Comparison of ENCODE assay signal across 3 worm cellular contexts in the genomic region with DNA sequence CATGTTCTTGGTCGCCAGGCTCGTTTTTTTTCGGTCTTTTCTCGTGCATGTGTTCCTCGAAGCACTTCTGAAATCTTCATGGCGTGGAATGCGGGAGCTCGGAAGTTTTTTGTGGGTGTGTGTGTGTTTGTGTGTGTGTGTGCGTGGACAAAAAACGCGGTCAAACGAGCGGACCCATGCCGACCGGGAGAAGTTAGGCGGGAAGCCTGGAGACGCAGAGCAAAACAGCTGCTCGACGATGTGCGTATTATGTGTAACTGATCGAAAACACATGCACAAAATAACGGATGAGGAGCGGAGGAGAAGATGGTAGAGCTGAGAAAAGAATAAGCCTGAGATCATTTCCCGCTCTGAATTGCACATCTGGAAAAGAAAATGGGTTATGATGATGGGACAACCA.
TF ChIP-seq lines count a peak whose summit lies in the region.

No protein-coding gene starts in this region.

TF ChIP-seq in whole organism, L1 larva, 84 proteins besides CTCF, POLR2A, EP300 and RAD21 (continued from another document and continues in another):
- TF ChIP-seq mep-1 (tag; optimal IDR thresholded peaks at IDR 0.05; lab: Kevin White, UChicago) (peak; percentile 28), C16A3.4 (tag; optimal IDR thresholded peaks at IDR 0.05; lab: Kevin White, UChicago) (no peak), unc-62 (GFP tag; optimal IDR thresholded peaks at IDR 0.05; lab: Kevin White, UChicago) (no peak), elt-2 (tag; optimal IDR thresholded peaks at IDR 0.05; lab: Kevin White, UChicago) (no peak), grh-1 (GFP tag; IDR thresholded peaks at IDR 0.05; lab: Robert Waterston, UW) (no peak), mef-2 (tag; optimal IDR thresholded peaks at IDR 0.05; lab: Kevin White, UChicago) (no peak), hlh-4 (tag; optimal IDR thresholded peaks at IDR 0.05; lab: Kevin White, UChicago) (no peak), pqm-1 (tag; optimal IDR thresholded peaks at IDR 0.05; lab: Kevin White, UChicago) (no peak), egl-27 (tag; optimal IDR thresholded peaks at IDR 0.05; lab: Kevin White, UChicago) (no peak), rnt-1 (tag; optimal IDR thresholded peaks at IDR 0.05; lab: Kevin White, UChicago) (peak; percentile 72), nhr-84 (tag; optimal IDR thresholded peaks at IDR 0.05; lab: Kevin White, UChicago) (no peak), alr-1 (tag; optimal IDR thresholded peaks at IDR 0.05; lab: Kevin White, UChicago; ENCODE audit: borderline replicate concordance) (no peak), pax-3 (tag; optimal IDR thresholded peaks at IDR 0.05; lab: Kevin White, UChicago) (no peak), nhr-11 (tag; optimal IDR thresholded peaks at IDR 0.05; lab: Kevin White, UChicago) (no peak), fkh-10 (GFP tag; optimal IDR thresholded peaks at IDR 0.05; lab: Kevin White, UChicago) (no peak), fkh-4 (tag; optimal IDR thresholded peaks at IDR 0.05; lab: Kevin White, UChicago; ENCODE audit: borderline replicate concordance) (peak; percentile 70), zag-1 (tag; optimal IDR thresholded peaks at IDR 0.05; lab: Kevin White, UChicago) (no peak), sox-4 (tag; optimal IDR thresholded peaks at IDR 0.05; lab: Kevin White, UChicago) (no peak), ets-5 (GFP tag; IDR thresholded peaks at IDR 0.05; lab: Robert Waterston, UW) (no peak), unc-86 (tag; optimal IDR thresholded peaks at IDR 0.05; lab: Kevin White, UChicago) (no peak), hpl-2 (GFP tag; optimal IDR thresholded peaks at IDR 0.05; lab: Kevin White, UChicago) (no peak), irx-1 (tag; optimal IDR thresholded peaks at IDR 0.05; lab: Kevin White, UChicago) (no peak), lsy-2 (tag; optimal IDR thresholded peaks at IDR 0.05; lab: Kevin White, UChicago) (peak in 1 of 2 experiments; percentile 52), unc-30 (tag; optimal IDR thresholded peaks at IDR 0.05; lab: Kevin White, UChicago) (no peak), ztf-11 (tag; optimal IDR thresholded peaks at IDR 0.05; lab: Kevin White, UChicago) (no peak), unc-130 (tag; optimal IDR thresholded peaks at IDR 0.05; lab: Kevin White, UChicago) (peak; percentile 15), pag-3 (tag; optimal IDR thresholded peaks at IDR 0.05; lab: Kevin White, UChicago; ENCODE audit: borderline replicate concordance, insufficient read depth) (no peak), ceh-63 (GFP tag; optimal IDR thresholded peaks at IDR 0.05; lab: Kevin White, UChicago) (no peak), lin-14 (GFP tag; optimal IDR thresholded peaks at IDR 0.05; lab: Kevin White, UChicago) (peak; percentile 83), unc-98 (GFP tag; IDR thresholded peaks at IDR 0.05; lab: Robert Waterston, UW) (no peak), lin-15B (tag; optimal IDR thresholded peaks at IDR 0.05; lab: Kevin White, UChicago) (no peak), mab-9 (GFP tag; IDR thresholded peaks at IDR 0.05; lab: Robert Waterston, UW) (no peak), mdl-1 (tag; optimal IDR thresholded peaks at IDR 0.05; lab: Kevin White, UChicago) (peak in 1 of 2 experiments; percentile 10), nhr-237 (tag; optimal IDR thresholded peaks at IDR 0.05; lab: Kevin White, UChicago) (no peak), dpl-1 (GFP tag; optimal IDR thresholded peaks at IDR 0.05; lab: Kevin White, UChicago) (peak in 1 of 3 experiments; percentile 2), lir-3 (tag; optimal IDR thresholded peaks at IDR 0.05; lab: Kevin White, UChicago; ENCODE audit: poor library complexity) (no peak), swsn-7 (tag; optimal IDR thresholded peaks at IDR 0.05; lab: Kevin White, UChicago) (peak; percentile 11), efl-3 (GFP tag; optimal IDR thresholded peaks at IDR 0.05; lab: Kevin White, UChicago) (no peak), sptf-1 (tag; optimal IDR thresholded peaks at IDR 0.05; lab: Kevin White, UChicago) (no peak), lin-35 (GFP tag; optimal IDR thresholded peaks at IDR 0.05; lab: Kevin White, UChicago) (no peak), snpc-4 (tag; optimal IDR thresholded peaks at IDR 0.05; lab: Kevin White, UChicago) (no peak), elt-3 (tag; optimal IDR thresholded peaks at IDR 0.05; lab: Kevin White, UChicago) (no peak), hlh-17 (GFP tag; optimal IDR thresholded peaks at IDR 0.05; lab: Kevin White, UChicago; ENCODE audit: borderline replicate concordance) (no peak)

TF ChIP-seq in whole organism, L2 larva, 48 proteins besides CTCF, POLR2A, EP300 and RAD21 (continued from another document):
- TF ChIP-seq nhr-12 (tag; optimal IDR thresholded peaks at IDR 0.05; lab: Kevin White, UChicago) (no peak), snpc-4 (tag; optimal IDR thresholded peaks at IDR 0.05; lab: Kevin White, UChicago) (no peak), nhr-21 (tag; optimal IDR thresholded peaks at IDR 0.05; lab: Kevin White, UChicago) (no peak), nhr-6 (tag; optimal IDR thresholded peaks at IDR 0.05; lab: Kevin White, UChicago) (no peak), ztf-11 (tag; optimal IDR thresholded peaks at IDR 0.05; lab: Kevin White, UChicago) (no peak), mbf-1 (tag; optimal IDR thresholded peaks at IDR 0.05; lab: Kevin White, UChicago) (no peak), lsy-2 (tag; optimal IDR thresholded peaks at IDR 0.05; lab: Kevin White, UChicago) (peak in 1 of 2 experiments; percentile 22), nhr-23 (tag; optimal IDR thresholded peaks at IDR 0.05; lab: Kevin White, UChicago) (no peak), nhr-77 (tag; optimal IDR thresholded peaks at IDR 0.05; lab: Kevin White, UChicago) (no peak), ceh-16 (tag; optimal IDR thresholded peaks at IDR 0.05; lab: Kevin White, UChicago) (no peak), nhr-25 (tag; optimal IDR thresholded peaks at IDR 0.05; lab: Kevin White, UChicago) (no peak), lin-13 (GFP tag; optimal IDR thresholded peaks at IDR 0.05; lab: Kevin White, UChicago) (no peak), ztf-1 (GFP tag; conservative IDR thresholded peaks at IDR 0.05; lab: Robert Waterston, UW) (no peak), alr-1 (tag; optimal IDR thresholded peaks at IDR 0.05; lab: Kevin White, UChicago) (no peak), lin-11 (tag; optimal IDR thresholded peaks at IDR 0.05; lab: Kevin White, UChicago) (no peak), R02D3.7 (tag; optimal IDR thresholded peaks at IDR 0.05; lab: Kevin White, UChicago) (no peak), blmp-1 (tag; optimal IDR thresholded peaks at IDR 0.05; lab: Kevin White, UChicago; ENCODE audit: insufficient read depth) (no peak), unc-62 (GFP tag; optimal IDR thresholded peaks at IDR 0.05; lab: Kevin White, UChicago) (no peak), ceh-82 (tag; optimal IDR thresholded peaks at IDR 0.05; lab: Kevin White, UChicago) (no peak), nhr-129 (tag; optimal IDR thresholded peaks at IDR 0.05; lab: Kevin White, UChicago) (peak; percentile 67), fos-1 (tag; optimal IDR thresholded peaks at IDR 0.05; lab: Kevin White, UChicago) (no peak), peb-1 (tag; optimal IDR thresholded peaks at IDR 0.05; lab: Kevin White, UChicago) (no peak), skn-1 (tag; optimal IDR thresholded peaks at IDR 0.05; lab: Kevin White, UChicago) (no peak), nhr-11 (tag; optimal IDR thresholded peaks at IDR 0.05; lab: Kevin White, UChicago) (no peak), nhr-237 (tag; optimal IDR thresholded peaks at IDR 0.05; lab: Kevin White, UChicago) (no peak)

TF ChIP-seq in whole organism, L4 larva, 104 proteins besides CTCF, POLR2A, EP300 and RAD21 (continued from another document):
- TF ChIP-seq ceh-28 (tag; optimal IDR thresholded peaks at IDR 0.05; lab: Kevin White, UChicago): no peak
- TF ChIP-seq dmd-6 (GFP tag; IDR thresholded peaks at IDR 0.05; lab: Robert Waterston, UW): no peak
- peak in 1 of 2 experiments; percentile 3 for TF ChIP-seq mdl-1 (tag; optimal IDR thresholded peaks at IDR 0.05; lab: Kevin White, UChicago)
- TF ChIP-seq unc-39 (tag; optimal IDR thresholded peaks at IDR 0.05; lab: Kevin White, UChicago): no peak
- TF ChIP-seq egl-43 (GFP tag; IDR thresholded peaks at IDR 0.05; lab: Robert Waterston, UW): no peak
- no peak for TF ChIP-seq nhr-77 (tag; optimal IDR thresholded peaks at IDR 0.05; lab: Kevin White, UChicago)
- TF ChIP-seq spr-1 (tag; optimal IDR thresholded peaks at IDR 0.05; lab: Kevin White, UChicago): no peak
- TF ChIP-seq ZK546.5 (tag; optimal IDR thresholded peaks at IDR 0.05; lab: Kevin White, UChicago): no peak
- no peak for TF ChIP-seq snpc-4 (tag; optimal IDR thresholded peaks at IDR 0.05; lab: Kevin White, UChicago)
- TF ChIP-seq nhr-42 (GFP tag; IDR thresholded peaks at IDR 0.05; lab: Robert Waterston, UW): no peak
- no peak for TF ChIP-seq pha-4 (GFP tag; IDR thresholded peaks at IDR 0.05; lab: Robert Waterston, UW)
- no peak for TF ChIP-seq pha-4 (tag; optimal IDR thresholded peaks at IDR 0.05; lab: Kevin White, UChicago)
- TF ChIP-seq ceh-20 (GFP tag; IDR thresholded peaks at IDR 0.05; lab: Robert Waterston, UW): 0 out of 2 replicates have a peak, but pooled peaks have one; percentile 42
- no peak for TF ChIP-seq aly-2 (tag; optimal IDR thresholded peaks at IDR 0.05; lab: Kevin White, UChicago)
- no peak for TF ChIP-seq egl-27 (tag; optimal IDR thresholded peaks at IDR 0.05; lab: Kevin White, UChicago)
- no peak for TF ChIP-seq nhr-41 (GFP tag; IDR thresholded peaks at IDR 0.05; lab: Robert Waterston, UW)
- TF ChIP-seq ZK337.2 (GFP tag; IDR thresholded peaks at IDR 0.05; lab: Robert Waterston, UW): no peak
- TF ChIP-seq nhr-111 (GFP tag; optimal IDR thresholded peaks at IDR 0.05; lab: Kevin White, UChicago): no peak
